Fruit fly (Drosophila melanogaster) whole organism, wandering third instar larva: ENCODE data around the gene Spn85F.
A peak's percentile ranks its signal among the peaks of the same experiment; 100 is the strongest.

Experiments
- Hnf4 ChIP-seq: fragments of 200-800 bp; sonication (Bioruptor generic); optimal IDR thresholded peaks from 2 replicates; lab custom pipeline; 2016; ENCODE audit warnings: missing biosample characterization, mild to moderate bottlenecking, missing genetic modification characterization
- Hr83 ChIP-seq: fragments of 200-300 bp; sonication (Bioruptor generic); optimal IDR thresholded peaks from 2 replicates; lab custom pipeline; 2016; ENCODE audit warnings: missing biosample characterization, mild to moderate bottlenecking, missing genetic modification characterization, moderate library complexity; ENCODE audit not compliant: poor library complexity, severe bottlenecking
- N ChIP-seq: fragments of >200 bp; optimal IDR thresholded peaks from 2 replicates; lab custom pipeline; 2018; ENCODE audit warnings: missing biosample characterization, missing external identifiers, missing genetic modification characterization
- OdsH ChIP-seq: fragments of 200-800 bp; sonication (Bioruptor generic); optimal IDR thresholded peaks from 2 replicates; lab custom pipeline; 2016; ENCODE audit warnings: missing biosample characterization, mild to moderate bottlenecking, missing genetic modification characterization
- br ChIP-seq: fragments of 200-800 bp; sonication (Bioruptor generic); optimal IDR thresholded peaks from 2 replicates; lab custom pipeline; 2016; ENCODE audit warnings: missing biosample characterization, missing genetic modification characterization
- brk ChIP-seq: fragments of 200-800 bp; sonication (Bioruptor generic); optimal IDR thresholded peaks from 2 replicates; lab custom pipeline; 2016; ENCODE audit warnings: missing biosample characterization, mild to moderate bottlenecking, missing genetic modification characterization
- dmrt93B ChIP-seq: fragments of 200-800 bp; sonication (Bioruptor generic); optimal IDR thresholded peaks from 2 replicates; lab custom pipeline; 2018; ENCODE audit warnings: missing biosample characterization, mild to moderate bottlenecking, missing genetic modification characterization
- foxo ChIP-seq, 2 experiments: fragments of 200-800 bp; sonication (Bioruptor generic); optimal IDR thresholded peaks; 2 replicates in 1 of 2; 3 replicates in 1 of 2; lab custom pipeline; 2016 to 2017; ENCODE audit warnings: missing biosample characterization in 2 of 2, missing genetic modification characterization in 2 of 2
- rgr ChIP-seq: fragments of 200-800 bp; sonication (Bioruptor generic); optimal IDR thresholded peaks from 3 replicates; lab custom pipeline; 2016; ENCODE audit warnings: missing biosample characterization, mild to moderate bottlenecking, missing genetic modification characterization
- tai ChIP-seq: sonication (Bioruptor generic); optimal IDR thresholded peaks from 2 replicates; lab custom pipeline; 2016; ENCODE audit warnings: missing biosample characterization, missing genetic modification characterization

dm6 chr3R:9968239-9968638 is 28.7 kb upstream of the Spn85F start:
- TF ChIP-seq br (no peak), rgr (no peak), Hr83 (GFP tag; lab: Kevin White, UChicago) (peak; percentile 16), dmrt93B (GFP tag; lab: Kevin White, UChicago) (no peak), OdsH (no peak), brk (no peak), tai (GFP tag; lab: Kevin White, UChicago) (no peak), Hnf4 (GFP tag; lab: Kevin White, UChicago) (peak; percentile 20), foxo (GFP tag; optimal IDR thresholded peaks at IDR 0.05; lab: Kevin White, UChicago) (no peak), N (GFP tag; lab: Kevin White, UChicago) (no peak)
